Worm (Caenorhabditis elegans) whole organism, young adult: Measurements from ENCODE around the gene hlh-15.

ENCODE experiments used
- B0019.2 ChIP-seq: fragments of 200-800 bp; sonication (Bioruptor generic); conservative IDR thresholded peaks from 2 replicates; pipeline ENCODE4 v1.3.6; 2022; ENCODE audit warnings: missing genetic modification reagents, missing genetic modification characterization, missing compliant biosample characterization
- C17E4.6 ChIP-seq: fragments of 200-800 bp; sonication (Bioruptor generic); IDR thresholded peaks from 2 replicates; pipeline ENCODE4 v1.3.6; 2022; ENCODE audit warnings: missing genetic modification reagents, missing genetic modification characterization, missing compliant biosample characterization
- F10E7.11 ChIP-seq: sonication (generic microtip); optimal IDR thresholded peaks from 2 replicates; lab custom pipeline; 2017; ENCODE audit warnings: mild to moderate bottlenecking, missing genetic modification characterization, moderate library complexity, missing compliant biosample characterization
- Y53F4B.3 ChIP-seq: fragments of 200-800 bp; sonication (Bioruptor generic); IDR thresholded peaks from 2 replicates; pipeline ENCODE4 v1.3.6; 2022; ENCODE audit warnings: missing genetic modification reagents, missing genetic modification characterization, missing compliant biosample characterization
- ama-1 ChIP-seq, 3 experiments: fragments of 150-350 bp in 1 of 3; sonication (generic microtip) in 2 of 3; optimal IDR thresholded peaks; 2 replicates each; lab custom pipeline; 2014 to 2018; ENCODE audit warnings: missing biosample characterization in 2 of 3, missing genetic modification characterization in 2 of 3, missing genetic modification reagents in 2 of 3
- aptf-2 ChIP-seq: fragments of 200-800 bp; sonication (Bioruptor generic); conservative IDR thresholded peaks from 2 replicates; pipeline ENCODE4 v1.3.6; 2022; ENCODE audit warnings: missing genetic modification reagents, missing genetic modification characterization, missing compliant biosample characterization
- atf-7 ChIP-seq: sonication (generic microtip); optimal IDR thresholded peaks from 2 replicates; lab custom pipeline; 2017; ENCODE audit warnings: mild to moderate bottlenecking, missing genetic modification characterization, missing compliant biosample characterization
- athp-1 ChIP-seq: sonication (generic microtip); optimal IDR thresholded peaks from 2 replicates; lab custom pipeline; 2017; ENCODE audit warnings: mild to moderate bottlenecking, missing genetic modification characterization, missing compliant biosample characterization
- attf-3 ChIP-seq: fragments of 200-800 bp; sonication (Bioruptor generic); conservative IDR thresholded peaks from 2 replicates; pipeline ENCODE4 v1.3.6; 2022; ENCODE audit warnings: missing genetic modification reagents, missing genetic modification characterization, missing compliant biosample characterization
- attf-6 ChIP-seq: fragments of 200-800 bp; sonication (Bioruptor generic); IDR thresholded peaks from 2 replicates; pipeline ENCODE4 v1.3.6; 2022; ENCODE audit warnings: missing genetic modification reagents, missing genetic modification characterization, missing compliant biosample characterization
- ccch-3 ChIP-seq: fragments of 200-800 bp; sonication (Bioruptor generic); optimal IDR thresholded peaks from 2 replicates; lab custom pipeline; 2018; ENCODE audit warnings: mild to moderate bottlenecking, missing genetic modification characterization, missing compliant biosample characterization
- ceh-27 ChIP-seq: fragments of 200-800 bp; sonication (Bioruptor generic); optimal IDR thresholded peaks from 2 replicates; lab custom pipeline; 2018; ENCODE audit warnings: mild to moderate bottlenecking, missing genetic modification characterization, moderate library complexity, missing compliant biosample characterization
- ceh-58 ChIP-seq: fragments of 200-800 bp; sonication (Bioruptor generic); IDR thresholded peaks from 2 replicates; pipeline ENCODE4 v1.3.6; 2022; ENCODE audit warnings: missing genetic modification characterization, missing compliant biosample characterization
- ceh-79 ChIP-seq: sonication (generic microtip); optimal IDR thresholded peaks from 2 replicates; lab custom pipeline; 2017; ENCODE audit warnings: mild to moderate bottlenecking, missing genetic modification characterization, missing compliant biosample characterization
- fkh-3 ChIP-seq: sonication (generic microtip); optimal IDR thresholded peaks from 2 replicates; lab custom pipeline; 2016; ENCODE audit warnings: mild to moderate bottlenecking, missing genetic modification characterization, missing compliant biosample characterization
- him-1 ChIP-seq: sonication (generic microtip); optimal IDR thresholded peaks from 2 replicates; lab custom pipeline; 2016; ENCODE audit warnings: missing genotype, missing genetic modification reagents, missing genetic modification characterization, missing compliant biosample characterization
- lir-1 ChIP-seq: fragments of 200-800 bp; sonication (Bioruptor generic); conservative IDR thresholded peaks from 2 replicates; pipeline ENCODE4 v1.3.6; 2022; ENCODE audit warnings: missing genetic modification reagents, missing genetic modification characterization, missing compliant biosample characterization
- lsy-27 ChIP-seq: sonication (generic microtip); optimal IDR thresholded peaks from 2 replicates; lab custom pipeline; 2017; ENCODE audit warnings: missing genetic modification characterization, mild to moderate bottlenecking, missing compliant biosample characterization, antibody characterized with exemption, missing genotype, borderline replicate concordance; ENCODE audit not compliant: insufficient read depth
- mel-28 ChIP-seq: sonication (generic microtip); optimal IDR thresholded peaks from 2 replicates; lab custom pipeline; 2016; ENCODE audit warnings: borderline replicate concordance, mild to moderate bottlenecking, missing genetic modification characterization, missing compliant biosample characterization
- nfya-1 ChIP-seq: sonication (generic microtip); optimal IDR thresholded peaks from 2 replicates; lab custom pipeline; 2017; ENCODE audit warnings: antibody characterized with exemption, missing compliant biosample characterization, missing genetic modification characterization, borderline replicate concordance; ENCODE audit not compliant: insufficient read depth
- nfyb-1 ChIP-seq: fragments of 200-800 bp; sonication (Bioruptor generic); IDR thresholded peaks from 2 replicates; pipeline ENCODE4 v1.3.6; 2022; ENCODE audit warnings: missing genetic modification reagents, missing genetic modification characterization, missing compliant biosample characterization
- nhr-27 ChIP-seq: fragments of 200-800 bp; sonication (Bioruptor generic); optimal IDR thresholded peaks from 2 replicates; lab custom pipeline; 2018; ENCODE audit warnings: mild to moderate bottlenecking, missing genetic modification characterization, moderate library complexity, missing compliant biosample characterization
- nhr-80 ChIP-seq: sonication (generic microtip); optimal IDR thresholded peaks from 2 replicates; lab custom pipeline; 2016; ENCODE audit warnings: missing genetic modification characterization, missing compliant biosample characterization
- pha-4 ChIP-seq: fragments of 150-350 bp; sonication (generic microtip); optimal IDR thresholded peaks from 2 replicates; lab custom pipeline; 2014; ENCODE audit warnings: missing biosample characterization, missing genetic modification reagents, missing genetic modification characterization
- rec-8 ChIP-seq, 2 experiments: sonication (generic microtip); optimal IDR thresholded peaks; 2 replicates each; lab custom pipeline; 2016; ENCODE audit warnings: mild to moderate bottlenecking in 2 of 2, missing genetic modification characterization in 2 of 2, missing genetic modification reagents in 2 of 2, missing genotype in 2 of 2, missing biosample characterization in 1 of 2, missing compliant biosample characterization in 1 of 2, moderate library complexity in 1 of 2
- snpc-1.1 ChIP-seq: sonication (generic microtip); optimal IDR thresholded peaks from 2 replicates; lab custom pipeline; 2017; ENCODE audit warnings: missing genetic modification characterization, mild to moderate bottlenecking, missing compliant biosample characterization, antibody characterized with exemption, moderate library complexity, missing genotype, missing genetic modification reagents; ENCODE audit not compliant: insufficient read depth
- snpc-1.3 ChIP-seq: sonication (generic microtip); optimal IDR thresholded peaks from 2 replicates; lab custom pipeline; 2017; ENCODE audit warnings: missing genetic modification characterization, mild to moderate bottlenecking, missing compliant biosample characterization, antibody characterized with exemption, moderate library complexity, missing genotype, missing genetic modification reagents; ENCODE audit not compliant: insufficient read depth
- ztf-18 ChIP-seq: sonication (generic microtip); optimal IDR thresholded peaks from 2 replicates; lab custom pipeline; 2016; ENCODE audit warnings: missing genotype, mild to moderate bottlenecking, missing genetic modification characterization, missing compliant biosample characterization
- ztf-3 ChIP-seq: fragments of 200-800 bp; sonication (Bioruptor generic); optimal IDR thresholded peaks from 2 replicates; lab custom pipeline; 2018; ENCODE audit warnings: mild to moderate bottlenecking, missing genetic modification characterization, missing compliant biosample characterization
- ztf-6 ChIP-seq: fragments of 200-800 bp; sonication (Bioruptor generic); IDR thresholded peaks from 2 replicates; pipeline ENCODE4 v1.3.6; 2022; ENCODE audit warnings: missing genetic modification reagents, missing genetic modification characterization, missing compliant biosample characterization

The hlh-15 gene

ce11 chrX:2422123-2422522, 8.9 kb upstream of the hlh-15 start (continued):
- TF ChIP-seq nfyb-1 (GFP tag; lab: Robert Waterston, UW) (no peak), him-1 (tag; lab: Kevin White, UChicago) (no peak), ceh-58 (GFP tag; lab: Robert Waterston, UW) (no peak), atf-7 (tag; lab: Kevin White, UChicago) (peak; percentile 29), nfya-1 (no peak), C17E4.6 (GFP tag; lab: Robert Waterston, UW) (no peak), lsy-27 (no peak), ztf-18 (no peak), ceh-79 (no peak), ama-1 (optimal IDR thresholded peaks at IDR 0.05; lab: Kevin White, UChicago) (no peak), ama-1 (GFP tag; optimal IDR thresholded peaks at IDR 0.05; lab: Kevin White, UChicago) (no peak), snpc-1.1 (tag; lab: Kevin White, UChicago) (no peak), mel-28 (tag; lab: Kevin White, UChicago) (no peak), athp-1 (tag; lab: Kevin White, UChicago) (no peak), attf-3 (GFP tag; lab: Robert Waterston, UW) (no peak), ztf-6 (GFP tag; lab: Robert Waterston, UW) (no peak), fkh-3 (tag; lab: Kevin White, UChicago) (no peak), B0019.2 (GFP tag; lab: Robert Waterston, UW) (no peak), ztf-3 (GFP tag; lab: Kevin White, UChicago) (no peak)

- TF ChIP-seq Y53F4B.3 (no peak), him-1 (tag; lab: Kevin White, UChicago) (no peak), lir-1 (GFP tag; lab: Robert Waterston, UW) (no peak)
Measured at ce11 chrX:2419777-2420176, 6.6 kb upstream of the hlh-15 start, which contains the start of gene glr-7. Gene glr-7, minus strand, starts transcription at chrX:2419877.

- peak; percentile 72 for TF ChIP-seq nhr-80 (tag; lab: Kevin White, UChicago)
- TF ChIP-seq ceh-27 (GFP tag; lab: Kevin White, UChicago), result no peak
Measured at ce11 chrX:2410978-2411377, 2.2 kb downstream of the hlh-15 start.

ce11 chrX:2409243-2409741, 3.9 kb downstream of the hlh-15 start, which contains the start of the genes C43H6.12 and trpp-12:
Gene C43H6.12, plus strand, starts transcription at chrX:2409607.
Gene trpp-12, plus strand, starts transcription at chrX:2409691.
- TF ChIP-seq nhr-27 (tag; lab: Kevin White, UChicago) (no peak), nhr-80 (tag; lab: Kevin White, UChicago) (peak; percentile 65)

ce11 chrX:2407167-2407566, 6.0 kb downstream of the hlh-15 start, which contains the start of gene mtpn-1:
Gene mtpn-1, plus strand, starts transcription at chrX:2407467.
- TF ChIP-seq rec-8 (tag; optimal IDR thresholded peaks at IDR 0.05; lab: Kevin White, UChicago) (no peak), attf-6 (no peak), aptf-2 (GFP tag; lab: Robert Waterston, UW) (no peak), snpc-1.3 (no peak), pha-4 (no peak), B0019.2 (GFP tag; lab: Robert Waterston, UW) (no peak), ccch-3 (GFP tag; lab: Kevin White, UChicago) (no peak), F10E7.11 (tag; lab: Kevin White, UChicago) (no peak)
